Worm (Caenorhabditis elegans) whole organism, L4 larva: ENCODE measurements around the gene taf-13.

Source experiments
- F26F4.8 ChIP-seq: fragments of 200-800 bp; sonication (Bioruptor generic); conservative IDR thresholded peaks from 2 replicates; pipeline ENCODE4 v1.3.6; 2022; ENCODE audit warnings: missing genetic modification characterization, missing compliant biosample characterization
- F37D6.2 ChIP-seq: sonication (generic microtip); optimal IDR thresholded peaks from 2 replicates; lab custom pipeline; 2016; ENCODE audit warnings: mild to moderate bottlenecking, missing genetic modification characterization, missing compliant biosample characterization
- F44E2.7 ChIP-seq: fragments of 200-800 bp; sonication (Bioruptor generic); IDR thresholded peaks from 2 replicates; pipeline ENCODE4 v2.1.2; 2022; ENCODE audit warnings: missing genetic modification characterization, missing compliant biosample characterization
- T20F7.1 ChIP-seq: fragments of 200-800 bp; sonication (Bioruptor generic); optimal IDR thresholded peaks from 2 replicates; lab custom pipeline; 2018; ENCODE audit warnings: mild to moderate bottlenecking, missing genetic modification characterization, missing compliant biosample characterization
- T26A8.4 ChIP-seq: fragments of 200-800 bp; sonication (Bioruptor generic); IDR thresholded peaks from 2 replicates; pipeline ENCODE4 v1.3.6; 2022; ENCODE audit warnings: missing genetic modification characterization, missing compliant biosample characterization
- Y105C5A.15 ChIP-seq: fragments of 200-800 bp; sonication (Bioruptor generic); IDR thresholded peaks from 2 replicates; pipeline ENCODE4 v1.3.6; 2022; ENCODE audit warnings: missing genetic modification characterization, missing compliant biosample characterization
- Y48G9A.11 ChIP-seq: fragments of 200-800 bp; sonication (Bioruptor generic); IDR thresholded peaks from 2 replicates; pipeline ENCODE4 v1.3.6; 2022; ENCODE audit warnings: missing genetic modification reagents, missing genetic modification characterization, missing compliant biosample characterization
- Y5F2A.4 ChIP-seq: fragments of 200-800 bp; sonication (Bioruptor generic); optimal IDR thresholded peaks from 2 replicates; lab custom pipeline; 2018; ENCODE audit warnings: mild to moderate bottlenecking, missing genetic modification characterization, missing compliant biosample characterization
- ZK546.5 ChIP-seq, 2 experiments: sonication (generic microtip); optimal IDR thresholded peaks; 2 replicates each; lab custom pipeline; 2017; ENCODE audit warnings: missing biosample characterization in 2 of 2, missing genetic modification characterization in 2 of 2
- aly-2 ChIP-seq: sonication (generic microtip); optimal IDR thresholded peaks from 2 replicates; lab custom pipeline; 2018; ENCODE audit warnings: missing biosample characterization, missing genetic modification characterization
- ama-1 ChIP-seq: fragments of 150-350 bp; optimal IDR thresholded peaks from 2 replicates; lab custom pipeline; 2014; ENCODE audit warnings: inconsistent platforms, mixed read lengths
- attf-4 ChIP-seq: sonication (generic microtip); optimal IDR thresholded peaks from 3 replicates; lab custom pipeline; 2017; ENCODE audit warnings: missing biosample characterization, missing genetic modification characterization
- ceh-20 ChIP-seq: fragments of 200-800 bp; sonication (Bioruptor generic); IDR thresholded peaks from 2 replicates; pipeline ENCODE4 v1.3.6; 2022; ENCODE audit warnings: missing genetic modification reagents, missing genetic modification characterization, missing compliant biosample characterization
- ceh-28 ChIP-seq: fragments of 150-350 bp; optimal IDR thresholded peaks from 2 replicates; lab custom pipeline; 2014; ENCODE audit warnings: missing biosample characterization, missing genetic modification reagents, missing genetic modification characterization
- ceh-82 ChIP-seq: sonication (generic microtip); optimal IDR thresholded peaks from 2 replicates; lab custom pipeline; 2017; ENCODE audit warnings: missing biosample characterization, missing genetic modification characterization
- ctbp-1 ChIP-seq: fragments of 200-800 bp; sonication (Bioruptor generic); IDR thresholded peaks from 2 replicates; pipeline ENCODE4 v1.3.6; 2022; ENCODE audit warnings: missing genetic modification reagents, missing genetic modification characterization, missing compliant biosample characterization
- daf-19 ChIP-seq: fragments of 200-800 bp; sonication (Bioruptor generic); conservative IDR thresholded peaks from 2 replicates; pipeline ENCODE4 v1.3.6; 2022; ENCODE audit warnings: missing genetic modification characterization, missing compliant biosample characterization
- daf-8 ChIP-seq: fragments of 200-800 bp; sonication (Bioruptor generic); IDR thresholded peaks from 2 replicates; pipeline ENCODE4 v1.3.6; 2022; ENCODE audit warnings: missing genetic modification characterization, missing compliant biosample characterization
- duxl-1 ChIP-seq: sonication (generic microtip); optimal IDR thresholded peaks from 2 replicates; lab custom pipeline; 2016; ENCODE audit warnings: mild to moderate bottlenecking, missing genetic modification characterization, moderate library complexity, missing compliant biosample characterization; ENCODE audit not compliant: poor library complexity
- dve-1 ChIP-seq: sonication (generic microtip); optimal IDR thresholded peaks from 2 replicates; lab custom pipeline; 2017; ENCODE audit warnings: antibody characterized with exemption, mild to moderate bottlenecking, missing genetic modification characterization, missing compliant biosample characterization; ENCODE audit not compliant: insufficient read depth
- egl-27 ChIP-seq: sonication (generic microtip); optimal IDR thresholded peaks from 3 replicates; lab custom pipeline; 2017; ENCODE audit warnings: missing biosample characterization, missing genetic modification reagents, missing genetic modification characterization
- fkh-10 ChIP-seq: fragments of 150-350 bp; optimal IDR thresholded peaks from 2 replicates; lab custom pipeline; 2014; ENCODE audit warnings: missing biosample characterization, missing genetic modification reagents, missing genetic modification characterization
- gei-8 ChIP-seq: fragments of 200-800 bp; sonication (Bioruptor generic); optimal IDR thresholded peaks from 2 replicates; lab custom pipeline; 2018; ENCODE audit warnings: mild to moderate bottlenecking, missing genetic modification characterization, missing compliant biosample characterization
- hlh-30 ChIP-seq: sonication (generic microtip); optimal IDR thresholded peaks from 2 replicates; lab custom pipeline; 2017; ENCODE audit warnings: antibody characterized with exemption, mild to moderate bottlenecking, missing genetic modification characterization, missing compliant biosample characterization; ENCODE audit not compliant: insufficient read depth
- hmg-1.1 ChIP-seq: fragments of 200-800 bp; sonication (Bioruptor generic); IDR thresholded peaks from 2 replicates; pipeline ENCODE4 v1.3.6; 2022; ENCODE audit warnings: missing genetic modification reagents, missing genetic modification characterization, missing compliant biosample characterization
- lim-7 ChIP-seq: fragments of 200-800 bp; sonication (Bioruptor generic); IDR thresholded peaks from 2 replicates; pipeline ENCODE4 v1.3.6; 2022; ENCODE audit warnings: missing genetic modification characterization, missing compliant biosample characterization
- lin-13 ChIP-seq: fragments of 150-350 bp; optimal IDR thresholded peaks from 2 replicates; lab custom pipeline; 2014; ENCODE audit warnings: missing biosample characterization, missing genetic modification reagents, missing genetic modification characterization
- lin-29 ChIP-seq: fragments of 200-800 bp; sonication (Bioruptor generic); IDR thresholded peaks from 2 replicates; pipeline ENCODE4 v1.3.6; 2022; ENCODE audit warnings: missing genetic modification reagents, missing genetic modification characterization, missing compliant biosample characterization
- lin-38 ChIP-seq: fragments of 200-800 bp; sonication (Bioruptor generic); IDR thresholded peaks from 2 replicates; pipeline ENCODE4 v1.3.6; 2022; ENCODE audit warnings: missing genetic modification reagents, missing genetic modification characterization, missing compliant biosample characterization
- lin-39 ChIP-seq: fragments of 150-350 bp; optimal IDR thresholded peaks from 2 replicates; lab custom pipeline; 2014; ENCODE audit warnings: missing biosample characterization, missing genetic modification reagents, missing genetic modification characterization
- lir-3 ChIP-seq: sonication (generic microtip); optimal IDR thresholded peaks from 2 replicates; lab custom pipeline; 2016; ENCODE audit warnings: mild to moderate bottlenecking, missing genetic modification characterization, missing compliant biosample characterization
- madf-5 ChIP-seq, 2 experiments: fragments of 200-800 bp; sonication (Bioruptor generic); IDR thresholded peaks; 2 replicates each; pipeline ENCODE4 v1.3.6; 2022; ENCODE audit warnings: missing compliant biosample characterization in 2 of 2, missing genetic modification characterization in 2 of 2
- madf-9 ChIP-seq: fragments of 200-800 bp; sonication (Bioruptor generic); conservative IDR thresholded peaks from 2 replicates; pipeline ENCODE4 v1.3.6; 2022; ENCODE audit warnings: missing genetic modification reagents, missing genetic modification characterization, missing compliant biosample characterization
- mdl-1 ChIP-seq, 2 experiments: fragments of 150-350 bp in 1 of 2; sonication (generic microtip) in 1 of 2; optimal IDR thresholded peaks; 2 replicates each; lab custom pipeline; 2014 to 2017; ENCODE audit warnings: missing biosample characterization in 2 of 2, missing genetic modification characterization in 2 of 2
- mdt-29 ChIP-seq: fragments of 200-800 bp; sonication (Bioruptor generic); IDR thresholded peaks from 2 replicates; pipeline ENCODE4 v1.3.6; 2022; ENCODE audit warnings: missing genetic modification reagents, missing genetic modification characterization, missing compliant biosample characterization
- mes-2 ChIP-seq: sonication (generic microtip); optimal IDR thresholded peaks from 2 replicates; lab custom pipeline; 2016; ENCODE audit warnings: missing genotype, mild to moderate bottlenecking, missing genetic modification characterization, missing compliant biosample characterization; ENCODE audit not compliant: poor library complexity, severe bottlenecking
- mxl-3 ChIP-seq: fragments of 200-800 bp; sonication (Bioruptor generic); optimal IDR thresholded peaks from 2 replicates; lab custom pipeline; 2018; ENCODE audit warnings: mild to moderate bottlenecking, missing genetic modification characterization, missing compliant biosample characterization
- nhr-10 ChIP-seq: fragments of 150-350 bp; optimal IDR thresholded peaks from 2 replicates; lab custom pipeline; 2014; ENCODE audit warnings: missing biosample characterization, missing genetic modification characterization
- nhr-11 ChIP-seq: fragments of 150-350 bp; optimal IDR thresholded peaks from 2 replicates; lab custom pipeline; 2014; ENCODE audit warnings: missing biosample characterization, missing genetic modification characterization
- nhr-111 ChIP-seq: fragments of 200-800 bp; sonication (Bioruptor generic); optimal IDR thresholded peaks from 2 replicates; lab custom pipeline; 2018; ENCODE audit warnings: mild to moderate bottlenecking, missing genetic modification characterization, missing compliant biosample characterization
- nhr-237 ChIP-seq: sonication (generic microtip); optimal IDR thresholded peaks from 2 replicates; lab custom pipeline; 2017; ENCODE audit warnings: missing biosample characterization, missing genetic modification characterization
- nhr-25 ChIP-seq: sonication (generic microtip); optimal IDR thresholded peaks from 2 replicates; lab custom pipeline; 2017; ENCODE audit warnings: missing genetic modification characterization, mild to moderate bottlenecking, missing compliant biosample characterization, antibody characterized with exemption, moderate library complexity, borderline replicate concordance; ENCODE audit not compliant: insufficient read depth
- nhr-41 ChIP-seq: fragments of 200-800 bp; sonication (Bioruptor generic); IDR thresholded peaks from 2 replicates; pipeline ENCODE4 v1.3.6; 2022; ENCODE audit warnings: missing genetic modification reagents, missing genetic modification characterization, missing compliant biosample characterization
- php-3 ChIP-seq: fragments of 200-800 bp; sonication (Bioruptor generic); IDR thresholded peaks from 2 replicates; pipeline ENCODE4 v1.3.6; 2022; ENCODE audit warnings: missing genetic modification reagents, missing genetic modification characterization, missing compliant biosample characterization
- rbr-2 ChIP-seq: sonication (generic microtip); optimal IDR thresholded peaks from 2 replicates; lab custom pipeline; 2016; ENCODE audit warnings: missing genotype, missing genetic modification characterization, missing compliant biosample characterization
- saeg-2 ChIP-seq: fragments of 200-800 bp; sonication (Bioruptor generic); IDR thresholded peaks from 2 replicates; pipeline ENCODE4 v1.3.6; 2022; ENCODE audit warnings: missing genetic modification reagents, missing genetic modification characterization, missing compliant biosample characterization
- skn-1 ChIP-seq: fragments of 150-350 bp; optimal IDR thresholded peaks from 2 replicates; lab custom pipeline; 2014; ENCODE audit warnings: missing biosample characterization, missing genetic modification characterization
- tra-1 ChIP-seq: fragments of 200-800 bp; sonication (Bioruptor generic); IDR thresholded peaks from 2 replicates; pipeline ENCODE4 v1.3.6; 2022; ENCODE audit warnings: missing genetic modification reagents, missing genetic modification characterization, missing compliant biosample characterization
- vab-7 ChIP-seq: fragments of 200-800 bp; sonication (Bioruptor generic); IDR thresholded peaks from 2 replicates; pipeline ENCODE4 v1.3.6; 2022; ENCODE audit warnings: missing genetic modification reagents, missing genetic modification characterization, missing compliant biosample characterization
- ztf-7 ChIP-seq: fragments of 150-350 bp; optimal IDR thresholded peaks from 2 replicates; lab custom pipeline; 2014; ENCODE audit warnings: missing biosample characterization, missing genetic modification characterization

The taf-13 gene

ce11 chrII:10559671-10560184, 45.7 kb downstream of the taf-13 start (continued):
- no peak for TF ChIP-seq mes-2 (tag; lab: Kevin White, UChicago)
- TF ChIP-seq vab-7 = no peak
- no peak for TF ChIP-seq nhr-41
- no peak for TF ChIP-seq mxl-3
- TF ChIP-seq Y5F2A.4 (GFP tag; lab: Kevin White, UChicago) = no peak
- no peak for TF ChIP-seq daf-19 (GFP tag; lab: Robert Waterston, UW)
- no peak for TF ChIP-seq egl-27 (tag; lab: Kevin White, UChicago)
- TF ChIP-seq rbr-2 (tag; lab: Kevin White, UChicago) = no peak
- no peak for TF ChIP-seq nhr-237
- no peak for TF ChIP-seq Y105C5A.15 (GFP tag; lab: Robert Waterston, UW)
- no peak for TF ChIP-seq fkh-10 (GFP tag; lab: Kevin White, UChicago)
- no peak for TF ChIP-seq T20F7.1 (GFP tag; lab: Kevin White, UChicago)
- TF ChIP-seq ztf-7 (tag; lab: Kevin White, UChicago) = no peak
- no peak for TF ChIP-seq Y48G9A.11
- TF ChIP-seq lin-38 (GFP tag; lab: Robert Waterston, UW) = peak; percentile 62
- TF ChIP-seq T26A8.4 = no peak
- no peak for TF ChIP-seq F26F4.8 (GFP tag; lab: Robert Waterston, UW)
- no peak for TF ChIP-seq lir-3 (tag; lab: Kevin White, UChicago)
- TF ChIP-seq nhr-11 (tag; lab: Kevin White, UChicago) = no peak
- peak; percentile 62 for TF ChIP-seq duxl-1 (tag; lab: Kevin White, UChicago)
- TF ChIP-seq skn-1 (tag; lab: Kevin White, UChicago) = no peak
- TF ChIP-seq ama-1 (lab: Kevin White, UChicago) = peak; percentile 1
- TF ChIP-seq hmg-1.1 (GFP tag; lab: Robert Waterston, UW) = no peak
- TF ChIP-seq mdt-29 (GFP tag; lab: Robert Waterston, UW) = no peak
- 0 out of 2 replicates have a peak, but pooled peaks have one; percentile 11 for TF ChIP-seq php-3
- TF ChIP-seq nhr-111 (GFP tag; lab: Kevin White, UChicago) = no peak
- TF ChIP-seq lim-7 (GFP tag; lab: Robert Waterston, UW) = no peak
- TF ChIP-seq tra-1 (GFP tag; lab: Robert Waterston, UW) = no peak
- no peak for TF ChIP-seq F37D6.2 (tag; lab: Kevin White, UChicago)
- TF ChIP-seq ceh-20 (GFP tag; lab: Robert Waterston, UW) = no peak
- TF ChIP-seq lin-39 (tag; lab: Kevin White, UChicago) = no peak
- no peak for TF ChIP-seq ZK546.5 (tag; optimal IDR thresholded peaks at IDR 0.05; lab: Kevin White, UChicago)
- TF ChIP-seq saeg-2 (GFP tag; lab: Robert Waterston, UW) = no peak
- no peak for TF ChIP-seq ceh-82 (tag; lab: Kevin White, UChicago)
- TF ChIP-seq aly-2 = no peak
- TF ChIP-seq nhr-10 (tag; lab: Kevin White, UChicago) = no peak
- TF ChIP-seq gei-8 = peak; percentile 25
- TF ChIP-seq daf-8 (GFP tag; lab: Robert Waterston, UW) = no peak

DNA sequence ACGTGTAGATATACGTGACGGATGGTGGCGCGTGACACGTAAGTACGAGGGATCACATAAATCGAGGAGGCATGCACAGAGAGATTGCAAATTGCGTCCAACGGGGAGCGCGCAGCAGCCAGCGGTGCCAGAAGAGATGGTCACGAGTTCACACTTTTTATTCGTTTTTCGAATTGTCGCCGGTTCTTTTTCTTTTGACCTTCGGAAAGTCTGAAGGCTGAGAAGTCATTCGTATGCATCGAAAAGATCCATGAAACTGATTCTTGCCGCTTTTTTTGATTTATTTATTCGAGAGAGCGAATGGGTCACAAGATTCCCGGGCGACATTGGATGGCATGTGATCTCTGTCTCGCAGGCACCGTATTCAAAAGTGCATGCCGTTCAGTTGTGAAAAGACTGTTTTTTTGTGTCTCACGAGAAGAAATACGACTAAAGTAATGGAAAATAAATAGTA, 46.4 kb downstream of the taf-13 start:
- TF ChIP-seq lin-29 (GFP tag; lab: Robert Waterston, UW) (peak; percentile 24; the same call in 1 of the 2 replicates), ctbp-1 (GFP tag; lab: Robert Waterston, UW) (peak; percentile 51), mxl-3 (peak; percentile 53), vab-7 (no peak), nhr-25 (tag; lab: Kevin White, UChicago) (peak; percentile 84), mdl-1 (tag; optimal IDR thresholded peaks at IDR 0.05; lab: Kevin White, UChicago) (peak in 1 of 2 experiments; percentile 84), Y5F2A.4 (GFP tag; lab: Kevin White, UChicago) (no peak), F44E2.7 (GFP tag; lab: Robert Waterston, UW) (no peak), duxl-1 (tag; lab: Kevin White, UChicago) (peak; percentile 44), rbr-2 (tag; lab: Kevin White, UChicago) (peak; percentile 40), madf-5 (GFP tag; IDR thresholded peaks at IDR 0.05; lab: Robert Waterston, UW) (0 out of 4 replicates have a peak, but pooled peaks of 1 of the 2 experiments have one; percentile 7), nhr-237 (no peak), hlh-30 (tag; lab: Kevin White, UChicago) (peak; percentile 98), ceh-28 (tag; lab: Kevin White, UChicago) (no peak), dve-1 (peak; percentile 66), php-3 (peak; percentile 72), lin-13 (GFP tag; lab: Kevin White, UChicago) (no peak), madf-9 (peak; percentile 1; the same call in 1 of the 2 replicates), attf-4 (no peak)
